Worm (Caenorhabditis elegans): Measurements from ENCODE around the gene Y39E4B.13.
A peak's percentile ranks its signal among the peaks of the same experiment; 100 is the strongest.

Y39E4B.13 gene

ce11 chrIII:13070548-13071050, 20.3 kb upstream of the Y39E4B.13 start, which contains the start of gene Y39E4B.6 (continued):
- TF ChIP-seq rpc-1 (optimal IDR thresholded peaks at IDR 0.05), result peak; percentile 2
- no peak for TF ChIP-seq rpc-1 (tag; optimal IDR thresholded peaks at IDR 0.05)
- no peak for TF ChIP-seq mxl-1 (tag; optimal IDR thresholded peaks at IDR 0.05)
- TF ChIP-seq nhr-120 (GFP tag; IDR thresholded peaks at IDR 0.05), result no peak
- no peak; the same call in 1 of the 2 replicates for TF ChIP-seq aptf-2 (GFP tag; conservative IDR thresholded peaks at IDR 0.05)
- TF ChIP-seq lir-1 (GFP tag; conservative IDR thresholded peaks at IDR 0.05), result peak; percentile 95
- no peak for TF ChIP-seq mes-4 (tag; optimal IDR thresholded peaks at IDR 0.05)
- TF ChIP-seq ztf-26 (tag; optimal IDR thresholded peaks at IDR 0.05), result peak; percentile 96
- no peak for TF ChIP-seq ztf-28 (GFP tag; IDR thresholded peaks at IDR 0.05)
- no peak for TF ChIP-seq xnd-1 (tag; optimal IDR thresholded peaks at IDR 0.05)
- no peak for TF ChIP-seq lsy-27 (tag; optimal IDR thresholded peaks at IDR 0.05; ENCODE audit: borderline replicate concordance, insufficient read depth)
- no peak for TF ChIP-seq T26A5.8 (tag; optimal IDR thresholded peaks at IDR 0.05)
- TF ChIP-seq F22D6.2 (tag; optimal IDR thresholded peaks at IDR 0.05), result peak; percentile 63
- peak; percentile 99 for TF ChIP-seq K12H6.12 (tag; optimal IDR thresholded peaks at IDR 0.05)
- TF ChIP-seq let-526 (GFP tag; IDR thresholded peaks at IDR 0.05), result peak; percentile 94
- TF ChIP-seq F55B11.4 (tag; optimal IDR thresholded peaks at IDR 0.05; ENCODE audit: borderline replicate concordance, insufficient read depth), result no peak
- no peak for TF ChIP-seq madf-8 (GFP tag; conservative IDR thresholded peaks at IDR 0.05)
- no peak for TF ChIP-seq Y56A3A.18 (GFP tag; IDR thresholded peaks at IDR 0.05)
- TF ChIP-seq B0261.1 (tag; optimal IDR thresholded peaks at IDR 0.05), result peak; percentile 31
- TF ChIP-seq hmg-1.2 (GFP tag; IDR thresholded peaks at IDR 0.05), result peak; percentile 81
- TF ChIP-seq ZK185.1 (tag; optimal IDR thresholded peaks at IDR 0.05; ENCODE audit: poor library complexity, severe bottlenecking), result peak; percentile 86
- peak; percentile 62 for TF ChIP-seq ceh-100 (GFP tag; IDR thresholded peaks at IDR 0.05)
- peak; percentile 94 for TF ChIP-seq F52B5.7 (tag; optimal IDR thresholded peaks at IDR 0.05)
- no peak for TF ChIP-seq F49E8.2 (tag; optimal IDR thresholded peaks at IDR 0.05; ENCODE audit: insufficient read depth)
- no peak for TF ChIP-seq akir-1 (GFP tag; optimal IDR thresholded peaks at IDR 0.05)
- peak; percentile 2 for TF ChIP-seq pha-4 (tag; optimal IDR thresholded peaks at IDR 0.05)
- 0 out of 2 replicates have a peak, but pooled peaks have one; percentile 34 for TF ChIP-seq ceh-91 (GFP tag; IDR thresholded peaks at IDR 0.05)
- TF ChIP-seq sdz-38 (tag; optimal IDR thresholded peaks at IDR 0.05), result no peak
- no peak for TF ChIP-seq ceh-79 (tag; optimal IDR thresholded peaks at IDR 0.05)
- TF ChIP-seq attf-6 (GFP tag; IDR thresholded peaks at IDR 0.05), result no peak
- no peak for TF ChIP-seq rec-8 (tag; optimal IDR thresholded peaks at IDR 0.05)
- TF ChIP-seq tlf-1 (GFP tag; optimal IDR thresholded peaks at IDR 0.05), result peak; percentile 84
- no peak for TF ChIP-seq snpc-1.3 (tag; optimal IDR thresholded peaks at IDR 0.05; ENCODE audit: insufficient read depth)
- no peak for TF ChIP-seq tbx-9 (tag; optimal IDR thresholded peaks at IDR 0.05; ENCODE audit: borderline replicate concordance)
- no peak for TF ChIP-seq hlh-12 (tag; optimal IDR thresholded peaks at IDR 0.05)
- peak; percentile 81; the same call in 1 of the 2 replicates for TF ChIP-seq cebp-1 (GFP tag; IDR thresholded peaks at IDR 0.05)
- peak; percentile 95 for TF ChIP-seq cebp-1 (tag; optimal IDR thresholded peaks at IDR 0.05)
- TF ChIP-seq egl-44 (GFP tag; IDR thresholded peaks at IDR 0.05), result peak; percentile 77
- TF ChIP-seq Y53G8AR.9 (GFP tag; conservative IDR thresholded peaks at IDR 0.05), result peak; percentile 82
- peak; percentile 85 for TF ChIP-seq nhr-90 (tag; optimal IDR thresholded peaks at IDR 0.05)
- no peak for TF ChIP-seq dpl-1 (GFP tag; optimal IDR thresholded peaks at IDR 0.05)
- no peak for TF ChIP-seq nfya-1 (tag; optimal IDR thresholded peaks at IDR 0.05; ENCODE audit: borderline replicate concordance, insufficient read depth)
- TF ChIP-seq ztf-22 (GFP tag; optimal IDR thresholded peaks at IDR 0.05), result peak; percentile 79
- peak; percentile 100 for TF ChIP-seq madf-3 (GFP tag; IDR thresholded peaks at IDR 0.05)
- peak; percentile 97 for TF ChIP-seq ekl-4 (GFP tag; IDR thresholded peaks at IDR 0.05)
- TF ChIP-seq tbp1 (GFP tag; optimal IDR thresholded peaks at IDR 0.05), result peak; percentile 78
- no peak for TF ChIP-seq ccch-3 (GFP tag; optimal IDR thresholded peaks at IDR 0.05)
- TF ChIP-seq mel-28 (tag; optimal IDR thresholded peaks at IDR 0.05; ENCODE audit: borderline replicate concordance), result peak; percentile 28

All from whole organism, young adult.